Fruit fly (Drosophila melanogaster): ENCODE data around the gene ush.

Gene ush

dm6 chr2L:526192-526923, 50.3 kb downstream of the ush start:
- TF ChIP-seq noc (tag; optimal IDR thresholded peaks at IDR 0.05), result no peak

- no peak for TF ChIP-seq noc (tag; optimal IDR thresholded peaks at IDR 0.05)
Observed at dm6 chr2L:526924-527307, 50.9 kb downstream of the ush start.

dm6 chr2L:527689-528088, 51.7 kb downstream of the ush start:
- TF ChIP-seq noc (tag; optimal IDR thresholded peaks at IDR 0.05), result no peak

dm6 chr2L:530245-530644, 54.2 kb downstream of the ush start:
- TF ChIP-seq noc (tag; optimal IDR thresholded peaks at IDR 0.05), result no peak

dm6 chr2L:533734-534133, 57.7 kb downstream of the ush start:
- no peak for TF ChIP-seq noc (tag; optimal IDR thresholded peaks at IDR 0.05)

- no peak for TF ChIP-seq noc (tag; optimal IDR thresholded peaks at IDR 0.05)
Observed at dm6 chr2L:540572-541210, 64.7 kb downstream of the ush start.

- no peak for TF ChIP-seq noc (tag; optimal IDR thresholded peaks at IDR 0.05)
Observed at dm6 chr2L:542338-542967, 66.4 kb downstream of the ush start, which contains the start of gene lwr. lwr (minus strand) TSS chr2L:542580.

dm6 chr2L:543799-544198, 67.8 kb downstream of the ush start:
- TF ChIP-seq noc (tag; optimal IDR thresholded peaks at IDR 0.05), result no peak

- no peak for TF ChIP-seq noc (tag; optimal IDR thresholded peaks at IDR 0.05)
Observed at dm6 chr2L:544444-545179, 68.6 kb downstream of the ush start, which contains the start of the genes Spp and nAChRbeta3. Spp (minus strand) TSS chr2L:544653. nAChRbeta3 (plus strand) TSS chr2L:545129.

dm6 chr2L:547978-548377, 72.0 kb downstream of the ush start:
- TF ChIP-seq noc (tag; optimal IDR thresholded peaks at IDR 0.05), result no peak

- TF ChIP-seq noc (tag; optimal IDR thresholded peaks at IDR 0.05), result no peak
Observed at dm6 chr2L:549637-550036, 73.6 kb downstream of the ush start.

dm6 chr2L:552432-552929, 76.5 kb downstream of the ush start, which contains the start of gene Ets21C:
Ets21C (minus strand) TSS chr2L:552923.
- TF ChIP-seq noc (tag; optimal IDR thresholded peaks at IDR 0.05), result no peak

dm6 chr2L:559311-559710, 83.3 kb downstream of the ush start, which contains the start of gene Tspo:
Tspo (plus strand) TSS chr2L:559612.
- peak; percentile 11 for TF ChIP-seq noc (tag; optimal IDR thresholded peaks at IDR 0.05)

dm6 chr2L:559770-560567, 83.9 kb downstream of the ush start, which contains the start of gene rempA:
rempA (minus strand) TSS chr2L:560310.
- no peak for TF ChIP-seq noc (tag; optimal IDR thresholded peaks at IDR 0.05)

dm6 chr2L:563314-563713, 87.3 kb downstream of the ush start:
- no peak for TF ChIP-seq noc (tag; optimal IDR thresholded peaks at IDR 0.05)
